Worm (Caenorhabditis elegans): ENCODE data around the gene T26C12.1.

Gene T26C12.1

ce11 chrIV:3311243-3311642 lies 52.5 kb downstream of the T26C12.1 start, which contains the start of gene zip-11 (continued):
- TF ChIP-seq snpc-4 (tag; optimal IDR thresholded peaks at IDR 0.05) (peak; percentile 10), pqm-1 (tag; optimal IDR thresholded peaks at IDR 0.05) (no peak)

Measured in whole organism, L1 larva.